Fruit fly (Drosophila melanogaster): ENCODE results near the gene Zip99C.

Zip99C gene

dm6 chr3R:29891183-29891582 is 22.5 kb upstream of the Zip99C start (continued):
- no peak for TF ChIP-seq GATAe (GFP tag; conservative IDR thresholded peaks at IDR 0.05)
- no peak for TF ChIP-seq pita (GFP tag; optimal IDR thresholded peaks at IDR 0.05)
- TF ChIP-seq CG16779 (GFP tag; IDR thresholded peaks at IDR 0.05), result no peak
- no peak for TF ChIP-seq CG4707 (GFP tag; optimal IDR thresholded peaks at IDR 0.05)
- peak; percentile 9 for TF ChIP-seq sd (tag; optimal IDR thresholded peaks at IDR 0.05)
- no peak for TF ChIP-seq CG11398 (GFP tag; optimal IDR thresholded peaks at IDR 0.05)
- TF ChIP-seq CG33213 (GFP tag; optimal IDR thresholded peaks at IDR 0.05), result no peak
- no peak for TF ChIP-seq CG13123 (GFP tag; optimal IDR thresholded peaks at IDR 0.05)
- TF ChIP-seq CG12659 (GFP tag; optimal IDR thresholded peaks at IDR 0.05), result peak; percentile 26
- peak in 1 of 2 experiments; percentile 20 for TF ChIP-seq Pdp1 (GFP tag; optimal IDR thresholded peaks at IDR 0.05)
- no peak for TF ChIP-seq CG1529 (GFP tag; optimal IDR thresholded peaks at IDR 0.05)
- TF ChIP-seq bigmax (GFP tag; optimal IDR thresholded peaks at IDR 0.05), result no peak
- TF ChIP-seq pzg (GFP tag; optimal IDR thresholded peaks at IDR 0.05), result no peak
- TF ChIP-seq vvl (GFP tag; IDR thresholded peaks at IDR 0.05), result peak; percentile 31; the same call in 1 of the 2 replicates
- TF ChIP-seq CG14860 (GFP tag; IDR thresholded peaks at IDR 0.05; ENCODE audit: partially characterized antibody), result no peak
- TF ChIP-seq CG11085 (GFP tag; IDR thresholded peaks at IDR 0.05), result no peak
- TF ChIP-seq CG18011 (GFP tag; optimal IDR thresholded peaks at IDR 0.05), result no peak
- TF ChIP-seq CG3847 (GFP tag; IDR thresholded peaks at IDR 0.05), result no peak
- TF ChIP-seq sqz (GFP tag; optimal IDR thresholded peaks at IDR 0.05), result no peak
- no peak for TF ChIP-seq wdn (GFP tag; IDR thresholded peaks at IDR 0.05)
- TF ChIP-seq run (tag; optimal IDR thresholded peaks at IDR 0.05), result no peak
- no peak for TF ChIP-seq MTF-1 (GFP tag; optimal IDR thresholded peaks at IDR 0.05; ENCODE audit: borderline replicate concordance)
- TF ChIP-seq CG18599 (GFP tag; optimal IDR thresholded peaks at IDR 0.05), result peak; percentile 71
- no peak for TF ChIP-seq slp2 (GFP tag; optimal IDR thresholded peaks at IDR 0.05)
- peak in 1 of 2 experiments; percentile 38 for TF ChIP-seq bsh (GFP tag; optimal IDR thresholded peaks at IDR 0.05)
- TF ChIP-seq dati (GFP tag; IDR thresholded peaks at IDR 0.05), result no peak
- TF ChIP-seq Hmx (GFP tag; optimal IDR thresholded peaks at IDR 0.05), result no peak
- peak; percentile 17 for TF ChIP-seq CG17568 (GFP tag; optimal IDR thresholded peaks at IDR 0.05)
- TF ChIP-seq CG4328 (GFP tag; optimal IDR thresholded peaks at IDR 0.05), result no peak
- TF ChIP-seq sima (GFP tag; optimal IDR thresholded peaks at IDR 0.05), result no peak
- no peak for TF ChIP-seq sna (GFP tag; IDR thresholded peaks at IDR 0.05; ENCODE audit: partially characterized antibody)
- no peak for TF ChIP-seq CG17186 (GFP tag; optimal IDR thresholded peaks at IDR 0.05)
- TF ChIP-seq CG11560 (tag; IDR thresholded peaks at IDR 0.05), result no peak
- TF ChIP-seq sug (tag; optimal IDR thresholded peaks at IDR 0.05), result no peak
- TF ChIP-seq gsb-n (tag; optimal IDR thresholded peaks at IDR 0.05), result no peak
- TF ChIP-seq onecut (GFP tag; IDR thresholded peaks at IDR 0.05), result no peak; the same call in 1 of the 2 replicates
- TF ChIP-seq CoRest (tag; optimal IDR thresholded peaks at IDR 0.05), result peak; percentile 2
- TF ChIP-seq Usf (GFP tag; optimal IDR thresholded peaks at IDR 0.05), result no peak
- no peak for TF ChIP-seq CG5245 (GFP tag; optimal IDR thresholded peaks at IDR 0.05)
- no peak for TF ChIP-seq al (GFP tag; IDR thresholded peaks at IDR 0.05)
- TF ChIP-seq ken (GFP tag; IDR thresholded peaks at IDR 0.05), result no peak
- no peak for TF ChIP-seq Dip3 (GFP tag; optimal IDR thresholded peaks at IDR 0.05)
- peak; percentile 18 for TF ChIP-seq dmrt99B (tag; optimal IDR thresholded peaks at IDR 0.05)
- no peak for TF ChIP-seq CG6854 (GFP tag; optimal IDR thresholded peaks at IDR 0.05)
- TF ChIP-seq p53 (GFP tag; optimal IDR thresholded peaks at IDR 0.05), result no peak
- TF ChIP-seq Asciz (GFP tag; optimal IDR thresholded peaks at IDR 0.05), result no peak
- no peak for TF ChIP-seq Atf3 (GFP tag; optimal IDR thresholded peaks at IDR 0.05)
- no peak for TF ChIP-seq CG6791 (GFP tag; IDR thresholded peaks at IDR 0.05; ENCODE audit: partially characterized antibody)
- no peak for TF ChIP-seq CG10274 (GFP tag; optimal IDR thresholded peaks at IDR 0.05)
- no peak for TF ChIP-seq fru (optimal IDR thresholded peaks at IDR 0.05)
- peak; percentile 26 for TF ChIP-seq nau (GFP tag; optimal IDR thresholded peaks at IDR 0.05)
- no peak for TF ChIP-seq Hr39 (optimal IDR thresholded peaks at IDR 0.05)

Measured in whole organism, embryonic.